Fruit fly (Drosophila melanogaster) whole organism, embryonic: ENCODE results near the gene CG14982.

Experiments used
- Asciz ChIP-seq: fragments of 200-800 bp; sonication (Bioruptor generic); optimal IDR thresholded peaks from 2 replicates; lab custom pipeline; 2017; ENCODE audit warnings: missing biosample characterization, mild to moderate bottlenecking, missing genetic modification characterization, missing genetic modification reagents
- Atf6 ChIP-seq: fragments of 200-800 bp; sonication (Bioruptor generic); IDR thresholded peaks from 2 replicates; pipeline ENCODE4 v1.3.6; 2022; ENCODE audit warnings: missing biosample characterization, missing genetic modification characterization
- Blimp-1 ChIP-seq: fragments of 200-800 bp; sonication (Bioruptor generic); optimal IDR thresholded peaks from 3 replicates; lab custom pipeline; 2018; ENCODE audit warnings: missing biosample characterization, missing genetic modification characterization, mild to moderate bottlenecking, moderate library complexity, missing genetic modification reagents
- CG10147 ChIP-seq: fragments of 200-800 bp; sonication (Bioruptor generic); optimal IDR thresholded peaks from 2 replicates; lab custom pipeline; 2019; ENCODE audit warnings: missing biosample characterization, mild to moderate bottlenecking, missing genetic modification characterization, moderate library complexity
- CG10366 ChIP-seq: fragments of 200-800 bp; sonication (Bioruptor generic); IDR thresholded peaks from 2 replicates; pipeline ENCODE4 v1.3.6; 2022; ENCODE audit warnings: missing biosample characterization, missing genetic modification characterization
- CG10462 ChIP-seq: fragments of 200-800 bp; sonication (Bioruptor generic); optimal IDR thresholded peaks from 2 replicates; lab custom pipeline; 2016; ENCODE audit warnings: missing biosample characterization, missing genetic modification characterization
- CG10979 ChIP-seq: fragments of 200-800 bp; sonication (Bioruptor generic); optimal IDR thresholded peaks from 2 replicates; lab custom pipeline; 2018; ENCODE audit warnings: missing biosample characterization, mild to moderate bottlenecking, missing genetic modification characterization, moderate library complexity
- CG11504 ChIP-seq: fragments of 200-800 bp; sonication (Bioruptor generic); optimal IDR thresholded peaks from 3 replicates; lab custom pipeline; 2019; ENCODE audit warnings: missing biosample characterization, mild to moderate bottlenecking, missing genetic modification characterization, moderate library complexity
- CG1233 ChIP-seq: fragments of 200-800 bp; sonication (Bioruptor generic); optimal IDR thresholded peaks from 4 replicates; lab custom pipeline; 2018; ENCODE audit warnings: missing biosample characterization, mild to moderate bottlenecking, missing genetic modification characterization
- CG12391 ChIP-seq: fragments of 200-800 bp; sonication (Bioruptor generic); optimal IDR thresholded peaks from 3 replicates; lab custom pipeline; 2018; ENCODE audit warnings: missing biosample characterization, mild to moderate bottlenecking, missing genetic modification characterization, moderate library complexity
- CG14667 ChIP-seq: fragments of 200-800 bp; sonication (Bioruptor generic); IDR thresholded peaks from 2 replicates; pipeline ENCODE4 v1.3.6; 2022; ENCODE audit warnings: missing biosample characterization, missing genetic modification characterization
- CG1603 ChIP-seq: fragments of 200-800 bp; sonication (Bioruptor generic); optimal IDR thresholded peaks from 2 replicates; lab custom pipeline; 2019; ENCODE audit warnings: missing biosample characterization, mild to moderate bottlenecking, missing genetic modification characterization, moderate library complexity
- CG17385 ChIP-seq: fragments of 200-800 bp; sonication (Bioruptor generic); optimal IDR thresholded peaks from 3 replicates; lab custom pipeline; 2018; ENCODE audit warnings: missing biosample characterization, mild to moderate bottlenecking, missing genetic modification characterization
- CG17568 ChIP-seq: fragments of 200-800 bp; sonication (Bioruptor generic); optimal IDR thresholded peaks from 2 replicates; lab custom pipeline; 2018; ENCODE audit warnings: missing biosample characterization, mild to moderate bottlenecking, missing genetic modification characterization, moderate library complexity
- CG18262 ChIP-seq: fragments of 200-800 bp; optimal IDR thresholded peaks from 3 replicates; lab custom pipeline; 2019; ENCODE audit warnings: missing biosample characterization, mild to moderate bottlenecking, missing genetic modification characterization, moderate library complexity
- CG2678 ChIP-seq: fragments of 200-800 bp; sonication (Bioruptor generic); optimal IDR thresholded peaks from 3 replicates; lab custom pipeline; 2019; ENCODE audit warnings: missing biosample characterization, mild to moderate bottlenecking, missing genetic modification characterization, moderate library complexity
- CG3281 ChIP-seq: fragments of 200-800 bp; sonication (Bioruptor generic); optimal IDR thresholded peaks from 3 replicates; lab custom pipeline; 2017; ENCODE audit warnings: missing biosample characterization, mild to moderate bottlenecking, missing genetic modification characterization
- CG4854 ChIP-seq: fragments of 200-800 bp; sonication (Bioruptor generic); optimal IDR thresholded peaks from 2 replicates; lab custom pipeline; 2016; ENCODE audit warnings: missing biosample characterization, missing genetic modification characterization, inconsistent platforms
- CG5953 ChIP-seq: fragments of 200-800 bp; sonication (Bioruptor generic); IDR thresholded peaks from 2 replicates; pipeline ENCODE4 v1.3.6; 2022; ENCODE audit warnings: missing biosample characterization, missing genetic modification characterization
- CG8924 ChIP-seq: fragments of 200-800 bp; optimal IDR thresholded peaks from 3 replicates; lab custom pipeline; 2019; ENCODE audit warnings: missing biosample characterization, mild to moderate bottlenecking, missing genetic modification characterization, moderate library complexity
- Chrac-16 ChIP-seq: fragments of 200-800 bp; sonication (Bioruptor generic); optimal IDR thresholded peaks from 3 replicates; lab custom pipeline; 2016; ENCODE audit warnings: missing biosample characterization, missing genetic modification characterization
- Dek ChIP-seq: fragments of 200-800 bp; sonication (Bioruptor generic); optimal IDR thresholded peaks from 3 replicates; lab custom pipeline; 2019; ENCODE audit warnings: missing biosample characterization, mild to moderate bottlenecking, missing genetic modification characterization, moderate library complexity
- Fer1 ChIP-seq: fragments of 200-800 bp; sonication (Bioruptor generic); optimal IDR thresholded peaks from 2 replicates; lab custom pipeline; 2017; ENCODE audit warnings: missing biosample characterization, mild to moderate bottlenecking, missing genetic modification characterization
- Gsc ChIP-seq: fragments of 200-800 bp; sonication (Bioruptor generic); IDR thresholded peaks from 2 replicates; pipeline ENCODE4 v1.3.6; 2022; ENCODE audit warnings: missing biosample characterization, missing genetic modification characterization
- Hmr ChIP-seq: fragments of 200-800 bp; sonication (Bioruptor generic); optimal IDR thresholded peaks from 3 replicates; lab custom pipeline; 2017; ENCODE audit warnings: mild to moderate bottlenecking, missing biosample characterization, missing genetic modification reagents, missing genetic modification characterization
- Hr78 ChIP-seq, 2 experiments: fragments of 200-800 bp in 1 of 2; fragments of >200 bp in 1 of 2; sonication (Bioruptor generic) in 1 of 2; optimal IDR thresholded peaks; 2 replicates each; lab custom pipeline; 2017 to 2019; ENCODE audit warnings: missing biosample characterization in 2 of 2, missing genetic modification characterization in 2 of 2, mild to moderate bottlenecking in 1 of 2, moderate library complexity in 1 of 2
- NFAT ChIP-seq: fragments of 200-800 bp; sonication (Bioruptor generic); IDR thresholded peaks from 2 replicates; pipeline ENCODE4 v1.3.6; 2022; ENCODE audit warnings: missing biosample characterization, missing genetic modification characterization
- Nf-YC ChIP-seq: fragments of 200-800 bp; optimal IDR thresholded peaks from 3 replicates; lab custom pipeline; 2019; ENCODE audit warnings: missing biosample characterization, mild to moderate bottlenecking, missing genetic modification characterization, moderate library complexity
- Ptx1 ChIP-seq: fragments of 200-800 bp; sonication (Bioruptor generic); IDR thresholded peaks from 2 replicates; pipeline ENCODE4 v1.3.6; 2022; ENCODE audit warnings: missing biosample characterization, missing genetic modification characterization
- cato ChIP-seq: fragments of 200-800 bp; sonication (Bioruptor generic); optimal IDR thresholded peaks from 2 replicates; lab custom pipeline; 2016; ENCODE audit warnings: missing biosample characterization, missing genetic modification characterization, borderline replicate concordance
- esg ChIP-seq: fragments of 200-800 bp; sonication (Bioruptor generic); conservative IDR thresholded peaks from 2 replicates; pipeline ENCODE4 v1.3.6; 2022; ENCODE audit warnings: missing biosample characterization, missing genetic modification characterization
- ftz-f1 ChIP-seq: fragments of 200-800 bp; sonication (Bioruptor generic); optimal IDR thresholded peaks from 2 replicates; lab custom pipeline; 2016; ENCODE audit warnings: missing biosample characterization, missing genetic modification characterization
- grau ChIP-seq: fragments of 200-800 bp; optimal IDR thresholded peaks from 3 replicates; lab custom pipeline; 2019; ENCODE audit warnings: missing biosample characterization, mild to moderate bottlenecking, missing genetic modification characterization, moderate library complexity
- gro ChIP-seq: fragments of 200-800 bp; sonication (Bioruptor generic); optimal IDR thresholded peaks from 2 replicates; lab custom pipeline; 2016; ENCODE audit warnings: missing biosample characterization, missing genetic modification characterization
- hkb ChIP-seq, 2 experiments: fragments of 200-800 bp in 1 of 2; fragments of >200 bp in 1 of 2; sonication (Bioruptor generic) in 1 of 2; IDR thresholded peaks in 1 of 2; optimal IDR thresholded peaks in 1 of 2; 2 replicates each; pipeline versions ENCODE4 v1.3.6 to Lab custom; 2017 to 2022; ENCODE audit warnings: missing biosample characterization in 1 of 2, missing genetic modification characterization in 1 of 2
- kah ChIP-seq: fragments of 200-800 bp; sonication (Bioruptor generic); optimal IDR thresholded peaks from 2 replicates; lab custom pipeline; 2018; ENCODE audit warnings: missing biosample characterization, mild to moderate bottlenecking, missing genetic modification characterization
- lilli ChIP-seq: fragments of 200-800 bp; sonication (Bioruptor generic); optimal IDR thresholded peaks from 3 replicates; lab custom pipeline; 2016; ENCODE audit warnings: missing biosample characterization, missing genetic modification characterization
- lov ChIP-seq, 2 experiments: fragments of 200-800 bp in 1 of 2; fragments of >200 bp in 1 of 2; sonication (Bioruptor generic) in 1 of 2; IDR thresholded peaks in 1 of 2; optimal IDR thresholded peaks in 1 of 2; 2 replicates in 1 of 2; 3 replicates in 1 of 2; pipeline versions ENCODE4 v1.3.6 to Lab custom; 2017 to 2022; ENCODE audit warnings: missing biosample characterization in 1 of 2, missing genetic modification characterization in 1 of 2
- nau ChIP-seq: fragments of 200-800 bp; sonication (Bioruptor generic); optimal IDR thresholded peaks from 3 replicates; lab custom pipeline; 2017; ENCODE audit warnings: missing biosample characterization, mild to moderate bottlenecking, missing genetic modification characterization, missing genetic modification reagents
- odd ChIP-seq: fragments of 200-800 bp; sonication (Bioruptor generic); optimal IDR thresholded peaks from 2 replicates; lab custom pipeline; 2017; ENCODE audit warnings: missing biosample characterization, mild to moderate bottlenecking, missing genetic modification characterization
- prd ChIP-seq, 3 experiments: fragments of >200 bp in 2 of 3; fragments of 200-800 bp in 1 of 3; sonication (Bioruptor generic) in 1 of 3; optimal IDR thresholded peaks in 2 of 3; IDR thresholded peaks in 1 of 3; 2 replicates in 2 of 3; 3 replicates in 1 of 3; pipeline versions ENCODE4 v1.3.6 to Lab custom; 2017 to 2022; ENCODE audit warnings: missing biosample characterization in 1 of 3, missing genetic modification characterization in 1 of 3
- slbo ChIP-seq: fragments of 200-800 bp; sonication (Bioruptor generic); IDR thresholded peaks from 2 replicates; pipeline ENCODE4 v1.3.6; 2022; ENCODE audit warnings: missing biosample characterization, missing genetic modification characterization
- sqz ChIP-seq: fragments of 200-800 bp; sonication (Bioruptor generic); optimal IDR thresholded peaks from 3 replicates; lab custom pipeline; 2018; ENCODE audit warnings: missing biosample characterization, mild to moderate bottlenecking, missing genetic modification characterization
- tio ChIP-seq: fragments of 200-800 bp; sonication (Bioruptor generic); optimal IDR thresholded peaks from 2 replicates; lab custom pipeline; 2017; ENCODE audit warnings: missing biosample characterization, missing genetic modification characterization, inconsistent platforms
- unpg ChIP-seq: fragments of 200-800 bp; sonication (Bioruptor generic); optimal IDR thresholded peaks from 3 replicates; lab custom pipeline; 2018; ENCODE audit warnings: missing biosample characterization, mild to moderate bottlenecking, missing genetic modification characterization, moderate library complexity
- yki ChIP-seq: fragments of >200 bp; optimal IDR thresholded peaks from 3 replicates; lab custom pipeline; 2018
- zen ChIP-seq: fragments of 200-800 bp; sonication (Bioruptor generic); optimal IDR thresholded peaks from 3 replicates; lab custom pipeline; 2018; ENCODE audit warnings: missing biosample characterization, mild to moderate bottlenecking, missing genetic modification characterization, moderate library complexity

CG14982 gene

dm6 chr3L:3935567-3936207 is 6.8 kb upstream of the CG14982 start, which contains the start of gene Eip63F-1 (continued):
- peak; percentile 73 for TF ChIP-seq Nf-YC
- TF ChIP-seq CG14667 = no peak
- TF ChIP-seq CG17385 (GFP tag; lab: Kevin White, UChicago) = peak; percentile 73
- TF ChIP-seq yki (lab: Kevin White, UChicago) = no peak
- TF ChIP-seq CG2678 (tag; lab: Kevin White, UChicago) = peak; percentile 86
- TF ChIP-seq unpg (GFP tag; lab: Kevin White, UChicago) = peak; percentile 64
- TF ChIP-seq CG5953 (GFP tag; lab: Robert Waterston, UW) = peak; percentile 37; the same call in 1 of the 2 replicates
- TF ChIP-seq Ptx1 (GFP tag; lab: Robert Waterston, UW) = peak; percentile 48
- TF ChIP-seq Dek (tag; lab: Kevin White, UChicago) = peak; percentile 28
- peak; percentile 63; the same call in 1 of the 2 replicates for TF ChIP-seq CG10366 (GFP tag; lab: Robert Waterston, UW)
- no peak for TF ChIP-seq ftz-f1
- no peak for TF ChIP-seq sqz (GFP tag; lab: Kevin White, UChicago)
- peak; percentile 77 for TF ChIP-seq CG12391 (tag; lab: Kevin White, UChicago)
- TF ChIP-seq CG1233 (GFP tag; lab: Kevin White, UChicago) = peak; percentile 75
- no peak for TF ChIP-seq CG17568
- peak; percentile 51 for TF ChIP-seq odd (GFP tag; lab: Kevin White, UChicago)
- no peak for TF ChIP-seq lov (optimal IDR thresholded peaks at IDR 0.05; lab: Kevin White, UChicago)
- TF ChIP-seq lov (GFP tag; IDR thresholded peaks at IDR 0.05; lab: Robert Waterston, UW) = no peak
- TF ChIP-seq hkb (optimal IDR thresholded peaks at IDR 0.05; lab: Kevin White, UChicago) = no peak
- TF ChIP-seq hkb (GFP tag; IDR thresholded peaks at IDR 0.05; lab: Robert Waterston, UW) = 0 out of 2 replicates have a peak, but pooled peaks have one; percentile 9
- peak; percentile 79 for TF ChIP-seq grau (tag; lab: Kevin White, UChicago)
- peak; percentile 39 for TF ChIP-seq nau
- peak; percentile 68 for TF ChIP-seq Fer1 (GFP tag; lab: Kevin White, UChicago)
- no peak for TF ChIP-seq CG4854 (GFP tag; lab: Kevin White, UChicago)
- TF ChIP-seq CG3281 = peak; percentile 82
- TF ChIP-seq cato (GFP tag; lab: Kevin White, UChicago) = peak; percentile 46
- peak; percentile 67 for TF ChIP-seq Atf6 (GFP tag; lab: Robert Waterston, UW)
- TF ChIP-seq Chrac-16 (GFP tag; lab: Kevin White, UChicago) = peak; percentile 37
- peak; percentile 57 for TF ChIP-seq Hmr
- peak; percentile 66 for TF ChIP-seq Blimp-1 (GFP tag; lab: Kevin White, UChicago)
- peak; percentile 54 for TF ChIP-seq esg (GFP tag; lab: Robert Waterston, UW)
- TF ChIP-seq zen (tag; lab: Kevin White, UChicago) = peak; percentile 32
- peak; percentile 69 for TF ChIP-seq CG18262 (tag; lab: Kevin White, UChicago)
- peak; percentile 74 for TF ChIP-seq CG8924 (tag; lab: Kevin White, UChicago)
- peak; percentile 71 for TF ChIP-seq slbo (GFP tag; lab: Robert Waterston, UW)
- TF ChIP-seq Hr78 (GFP tag; optimal IDR thresholded peaks at IDR 0.05; lab: Kevin White, UChicago) = no peak
- TF ChIP-seq tio = peak; percentile 49
- peak; percentile 53 for TF ChIP-seq kah
- peak; percentile 78 for TF ChIP-seq CG10147
- TF ChIP-seq CG1603 = peak; percentile 59
- TF ChIP-seq CG10979 (tag; lab: Kevin White, UChicago) = peak; percentile 66
- no peak for TF ChIP-seq Gsc
- no peak for TF ChIP-seq gro
- peak; percentile 63 for TF ChIP-seq Asciz (GFP tag; lab: Kevin White, UChicago)
- TF ChIP-seq prd (optimal IDR thresholded peaks at IDR 0.05; lab: Kevin White, UChicago) = no peak
- TF ChIP-seq prd (GFP tag; IDR thresholded peaks at IDR 0.05; lab: Robert Waterston, UW) = 0 out of 3 replicates have a peak, but pooled peaks have one; percentile 12
- no peak for TF ChIP-seq NFAT (GFP tag; lab: Robert Waterston, UW)
- TF ChIP-seq lilli (GFP tag; lab: Kevin White, UChicago) = peak; percentile 39
- peak; percentile 86 for TF ChIP-seq CG11504 (tag; lab: Kevin White, UChicago)
- TF ChIP-seq CG10462 (GFP tag; lab: Kevin White, UChicago) = no peak
